Worm (Caenorhabditis elegans) whole organism, L3 larva: ENCODE data around the gene srv-8.

Experiments used
- ZK546.5 ChIP-seq: sonication (generic microtip); optimal IDR thresholded peaks from 2 replicates; lab custom pipeline; 2017; ENCODE audit warnings: missing biosample characterization, missing genetic modification characterization
- ceh-16 ChIP-seq: sonication (generic microtip); optimal IDR thresholded peaks from 2 replicates; lab custom pipeline; 2017; ENCODE audit warnings: missing biosample characterization, missing genetic modification characterization
- ceh-28 ChIP-seq: fragments of 150-350 bp; optimal IDR thresholded peaks from 2 replicates; lab custom pipeline; 2014; ENCODE audit warnings: missing biosample characterization, missing genetic modification reagents, missing genetic modification characterization
- ceh-82 ChIP-seq: fragments of 150-350 bp; optimal IDR thresholded peaks from 2 replicates; lab custom pipeline; 2014; ENCODE audit warnings: missing biosample characterization, missing genetic modification characterization
- egl-5 ChIP-seq: fragments of 150-350 bp; optimal IDR thresholded peaks from 2 replicates; lab custom pipeline; 2017; ENCODE audit warnings: missing biosample characterization, missing genetic modification reagents, missing genetic modification characterization, inconsistent platforms
- elt-1 ChIP-seq: fragments of 150-350 bp; optimal IDR thresholded peaks from 2 replicates; lab custom pipeline; 2014; ENCODE audit warnings: missing biosample characterization, missing genetic modification characterization
- elt-2 ChIP-seq: sonication (generic microtip); optimal IDR thresholded peaks from 2 replicates; lab custom pipeline; 2016; ENCODE audit warnings: missing genetic modification reagents, mild to moderate bottlenecking, missing genetic modification characterization, missing compliant biosample characterization
- elt-3 ChIP-seq, 3 experiments: fragments of 150-350 bp in 1 of 3; sonication (generic microtip) in 2 of 3; optimal IDR thresholded peaks; 2 replicates in 2 of 3; 4 replicates in 1 of 3; lab custom pipeline; 2014 to 2017; ENCODE audit warnings: missing biosample characterization in 3 of 3, missing genetic modification characterization in 3 of 3
- fkh-10 ChIP-seq: sonication (generic microtip); optimal IDR thresholded peaks from 2 replicates; lab custom pipeline; 2017; ENCODE audit warnings: missing biosample characterization, missing genetic modification reagents, missing genetic modification characterization
- fkh-2 ChIP-seq: fragments of 150-350 bp; optimal IDR thresholded peaks from 2 replicates; lab custom pipeline; 2014; ENCODE audit warnings: missing biosample characterization, missing genetic modification reagents, missing genetic modification characterization
- hmg-11 ChIP-seq: sonication (generic microtip); optimal IDR thresholded peaks from 2 replicates; lab custom pipeline; 2016; ENCODE audit warnings: missing genetic modification characterization, missing compliant biosample characterization
- lin-15B ChIP-seq: fragments of 150-350 bp; optimal IDR thresholded peaks from 2 replicates; lab custom pipeline; 2014; ENCODE audit warnings: missing biosample characterization, missing genetic modification characterization
- lin-39 ChIP-seq: fragments of 150-350 bp; optimal IDR thresholded peaks from 2 replicates; lab custom pipeline; 2018; ENCODE audit warnings: missing biosample characterization, missing genetic modification reagents, missing genetic modification characterization
- nfya-1 ChIP-seq: sonication (generic microtip); optimal IDR thresholded peaks from 2 replicates; lab custom pipeline; 2017; ENCODE audit warnings: missing genetic modification characterization, mild to moderate bottlenecking, missing compliant biosample characterization, antibody characterized with exemption, moderate library complexity; ENCODE audit not compliant: insufficient read depth
- nhr-11 ChIP-seq: fragments of 150-350 bp; optimal IDR thresholded peaks from 2 replicates; lab custom pipeline; 2014; ENCODE audit warnings: missing biosample characterization, missing genetic modification characterization
- nhr-12 ChIP-seq: fragments of 150-350 bp; optimal IDR thresholded peaks from 2 replicates; lab custom pipeline; 2014; ENCODE audit warnings: missing biosample characterization, missing genetic modification characterization
- nhr-23 ChIP-seq: fragments of 150-350 bp; optimal IDR thresholded peaks from 2 replicates; lab custom pipeline; 2014; ENCODE audit warnings: missing biosample characterization, missing genetic modification reagents, missing genetic modification characterization
- nhr-237 ChIP-seq: fragments of 150-350 bp; optimal IDR thresholded peaks from 2 replicates; lab custom pipeline; 2014; ENCODE audit warnings: missing biosample characterization, missing genetic modification characterization
- nhr-25 ChIP-seq: sonication (generic microtip); optimal IDR thresholded peaks from 2 replicates; lab custom pipeline; 2017; ENCODE audit warnings: missing biosample characterization, missing genetic modification characterization
- nhr-28 ChIP-seq: fragments of 150-350 bp; optimal IDR thresholded peaks from 2 replicates; lab custom pipeline; 2014; ENCODE audit warnings: missing biosample characterization, missing genetic modification characterization
- nhr-43 ChIP-seq: sonication (generic microtip); optimal IDR thresholded peaks from 2 replicates; lab custom pipeline; 2016; ENCODE audit warnings: mild to moderate bottlenecking, missing genetic modification characterization, missing compliant biosample characterization; ENCODE audit not compliant: poor library complexity, severe bottlenecking
- nhr-67 ChIP-seq: fragments of 150-350 bp; optimal IDR thresholded peaks from 2 replicates; lab custom pipeline; 2014; ENCODE audit warnings: missing biosample characterization, missing genetic modification characterization
- nhr-76 ChIP-seq: fragments of 150-350 bp; sonication (generic microtip); optimal IDR thresholded peaks from 5 replicates; lab custom pipeline; 2014; ENCODE audit warnings: missing biosample characterization, missing genetic modification characterization
- pha-4 ChIP-seq: fragments of 150-350 bp; optimal IDR thresholded peaks from 2 replicates; lab custom pipeline; 2014; ENCODE audit warnings: missing biosample characterization, missing genetic modification reagents, missing genetic modification characterization
- pqm-1 ChIP-seq: fragments of 150-350 bp; optimal IDR thresholded peaks from 2 replicates; lab custom pipeline; 2017; ENCODE audit warnings: missing biosample characterization, missing genetic modification characterization, inconsistent platforms
- sea-2 ChIP-seq: fragments of 150-350 bp; sonication (generic microtip); optimal IDR thresholded peaks from 4 replicates; lab custom pipeline; 2014; ENCODE audit warnings: missing biosample characterization, missing genetic modification reagents, missing genetic modification characterization
- skn-1 ChIP-seq: fragments of 150-350 bp; optimal IDR thresholded peaks from 2 replicates; lab custom pipeline; 2014; ENCODE audit warnings: missing biosample characterization, missing genetic modification characterization
- snpc-4 ChIP-seq: fragments of 150-350 bp; optimal IDR thresholded peaks from 2 replicates; lab custom pipeline; 2014; ENCODE audit warnings: missing biosample characterization, missing genetic modification characterization
- tbx-2 ChIP-seq: sonication (generic microtip); optimal IDR thresholded peaks from 2 replicates; lab custom pipeline; 2016; ENCODE audit warnings: mild to moderate bottlenecking, missing genetic modification characterization, missing compliant biosample characterization
- unc-39 ChIP-seq: sonication (generic microtip); optimal IDR thresholded peaks from 4 replicates; lab custom pipeline; 2017; ENCODE audit warnings: missing biosample characterization, missing genetic modification characterization
- ztf-11 ChIP-seq: fragments of 150-350 bp; optimal IDR thresholded peaks from 2 replicates; lab custom pipeline; 2014; ENCODE audit warnings: missing biosample characterization, missing genetic modification characterization
- ztf-4 ChIP-seq: fragments of 150-350 bp; optimal IDR thresholded peaks from 2 replicates; lab custom pipeline; 2014; ENCODE audit warnings: missing biosample characterization, missing genetic modification characterization

The srv-8 gene

ce11 chrV:13408440-13408839 lies 12.1 kb downstream of the srv-8 start:
- TF ChIP-seq elt-1 (tag; lab: Kevin White, UChicago) (no peak), nfya-1 (tag; lab: Kevin White, UChicago) (no peak), elt-3 (tag; optimal IDR thresholded peaks at IDR 0.05; lab: Kevin White, UChicago) (no peak), lin-15B (no peak), nhr-23 (no peak), ztf-4 (tag; lab: Kevin White, UChicago) (no peak), ztf-11 (no peak), ceh-82 (tag; lab: Kevin White, UChicago) (no peak), nhr-76 (tag; lab: Kevin White, UChicago) (no peak), ZK546.5 (no peak), sea-2 (GFP tag; lab: Kevin White, UChicago) (no peak), tbx-2 (no peak), nhr-67 (tag; lab: Kevin White, UChicago) (no peak), ceh-28 (no peak), lin-39 (tag; lab: Kevin White, UChicago) (no peak), snpc-4 (tag; lab: Kevin White, UChicago) (no peak), nhr-25 (tag; lab: Kevin White, UChicago) (no peak), fkh-2 (no peak), fkh-10 (GFP tag; lab: Kevin White, UChicago) (no peak), ceh-16 (tag; lab: Kevin White, UChicago) (no peak)

- TF ChIP-seq nhr-43 (no peak), nhr-12 (tag; lab: Kevin White, UChicago) (no peak), ceh-82 (tag; lab: Kevin White, UChicago) (no peak), fkh-10 (GFP tag; lab: Kevin White, UChicago) (no peak), elt-2 (tag; lab: Kevin White, UChicago) (peak; percentile 51)
Observed at ce11 chrV:13407913-13408312, 12.6 kb downstream of the srv-8 start, which contains the start of gene F53F1.3. TSS of gene F53F1.3 (plus strand) at chrV:13408242.

- TF ChIP-seq nhr-23 (peak; percentile 52), nhr-11 (no peak)
- TF ChIP-seq, all 47 proteins: peak for 1
Observed at ce11 chrV:13406511-13406910, 14.0 kb downstream of the srv-8 start, which contains the start of gene F53F1.2. TSS of gene F53F1.2 (plus strand) at chrV:13406816.

- TF ChIP-seq egl-5 (tag; lab: Kevin White, UChicago), result no peak
- peak; percentile 10 for TF ChIP-seq pha-4 (tag; lab: Kevin White, UChicago)
- TF ChIP-seq, all 47 proteins: peak for 1
Observed at ce11 chrV:13406032-13406431, 14.5 kb downstream of the srv-8 start, which contains the start of gene cutl-1. TSS of gene cutl-1 (minus strand) at chrV:13406114.

- no peak for TF ChIP-seq pha-4 (tag; lab: Kevin White, UChicago)
- TF ChIP-seq egl-5 (tag; lab: Kevin White, UChicago), result peak; percentile 52
- no peak for TF ChIP-seq nhr-11
- TF ChIP-seq lin-39 (tag; lab: Kevin White, UChicago), result peak; percentile 93
- TF ChIP-seq nhr-28, result no peak
Observed at ce11 chrV:13402524-13402923, 18.0 kb downstream of the srv-8 start.

- TF ChIP-seq nfya-1 (tag; lab: Kevin White, UChicago), result no peak
- TF ChIP-seq lin-39 (tag; lab: Kevin White, UChicago), result peak; percentile 42
- no peak for TF ChIP-seq nhr-23
- TF ChIP-seq skn-1 (tag; lab: Kevin White, UChicago), result no peak
- no peak for TF ChIP-seq ZK546.5
- TF ChIP-seq hmg-11 (tag; lab: Kevin White, UChicago), result no peak
- TF ChIP-seq nhr-237 (tag; lab: Kevin White, UChicago), result no peak
- TF ChIP-seq elt-3 (tag; optimal IDR thresholded peaks at IDR 0.05; lab: Kevin White, UChicago), result no peak
- TF ChIP-seq, all 47 proteins: peak for 1
Observed at ce11 chrV:13401669-13402068, 18.9 kb downstream of the srv-8 start.

ce11 chrV:13396426-13396825 lies 24.1 kb downstream of the srv-8 start:
- TF ChIP-seq tbx-2 (no peak), unc-39 (tag; lab: Kevin White, UChicago) (no peak), lin-39 (tag; lab: Kevin White, UChicago) (peak; percentile 21), pqm-1 (tag; lab: Kevin White, UChicago) (no peak), hmg-11 (tag; lab: Kevin White, UChicago) (peak; percentile 30), nfya-1 (tag; lab: Kevin White, UChicago) (peak; percentile 38), fkh-10 (GFP tag; lab: Kevin White, UChicago) (no peak)
- TF ChIP-seq, all 47 proteins: peak for 3
